Fruit fly (Drosophila melanogaster): ENCODE data around the gene CG9281.

CG9281 gene

dm6 chrX:15697581-15698208 lies 12.6 kb downstream of the CG9281 start (continued):
- peak; percentile 44; the same call in 1 of the 2 replicates for TF ChIP-seq CG10321 (GFP tag; IDR thresholded peaks at IDR 0.05)
- no peak for TF ChIP-seq tx (GFP tag; optimal IDR thresholded peaks at IDR 0.05)
- peak; percentile 97 for TF ChIP-seq Dbx (GFP tag; IDR thresholded peaks at IDR 0.05)
- TF ChIP-seq CG7987 (GFP tag; optimal IDR thresholded peaks at IDR 0.05): peak; percentile 83
- peak; percentile 63 for TF ChIP-seq psq (GFP tag; optimal IDR thresholded peaks at IDR 0.05)
- TF ChIP-seq CoRest (tag; optimal IDR thresholded peaks at IDR 0.05): peak; percentile 92
- TF ChIP-seq CG14965 (GFP tag; optimal IDR thresholded peaks at IDR 0.05; ENCODE audit: borderline replicate concordance): no peak
- TF ChIP-seq Jarid2 (GFP tag; optimal IDR thresholded peaks at IDR 0.05): peak; percentile 68
- peak; percentile 67 for TF ChIP-seq CG13624 (GFP tag; optimal IDR thresholded peaks at IDR 0.05)
- peak; percentile 77 for TF ChIP-seq CG6654 (GFP tag; optimal IDR thresholded peaks at IDR 0.05)
- no peak for TF ChIP-seq eve (GFP tag; optimal IDR thresholded peaks at IDR 0.05)
- peak; percentile 19; the same call in 1 of the 2 replicates for TF ChIP-seq Bgb (GFP tag; IDR thresholded peaks at IDR 0.05; ENCODE audit: partially characterized antibody)
- TF ChIP-seq Awh (GFP tag; IDR thresholded peaks at IDR 0.05): peak; percentile 81
- TF ChIP-seq ftz-f1 (GFP tag; optimal IDR thresholded peaks at IDR 0.05): peak; percentile 99
- TF ChIP-seq Adf1 (GFP tag; IDR thresholded peaks at IDR 0.05): peak; percentile 75
- peak; percentile 97 for TF ChIP-seq zfh1 (GFP tag; IDR thresholded peaks at IDR 0.05)
- TF ChIP-seq zen (tag; optimal IDR thresholded peaks at IDR 0.05): peak; percentile 90
- TF ChIP-seq exex (tag; optimal IDR thresholded peaks at IDR 0.05): peak; percentile 89
- peak; percentile 6 for TF ChIP-seq stwl (tag; optimal IDR thresholded peaks at IDR 0.05)
- TF ChIP-seq crc (GFP tag; optimal IDR thresholded peaks at IDR 0.05): no peak
- TF ChIP-seq bbx (GFP tag; IDR thresholded peaks at IDR 0.05; ENCODE audit: partially characterized antibody): no peak
- peak; percentile 88 for TF ChIP-seq CG17328 (GFP tag; IDR thresholded peaks at IDR 0.05)
- peak; percentile 89 for TF ChIP-seq CG6272 (GFP tag; IDR thresholded peaks at IDR 0.05)
- TF ChIP-seq CG13424 (tag; optimal IDR thresholded peaks at IDR 0.05): peak; percentile 91
- peak; percentile 76 for TF ChIP-seq tio (GFP tag; optimal IDR thresholded peaks at IDR 0.05)
- peak; percentile 21 for TF ChIP-seq ERR (GFP tag; optimal IDR thresholded peaks at IDR 0.05)
- peak; percentile 92 for TF ChIP-seq NFAT (GFP tag; IDR thresholded peaks at IDR 0.05)
- TF ChIP-seq fru (optimal IDR thresholded peaks at IDR 0.05): no peak
- TF ChIP-seq CG2129 (GFP tag; IDR thresholded peaks at IDR 0.05; ENCODE audit: partially characterized antibody): no peak
- TF ChIP-seq dan (GFP tag; IDR thresholded peaks at IDR 0.05): peak; percentile 75
- TF ChIP-seq gro (GFP tag; optimal IDR thresholded peaks at IDR 0.05): peak; percentile 27
- no peak for TF ChIP-seq ac (GFP tag; optimal IDR thresholded peaks at IDR 0.05)
- TF ChIP-seq Lhr (GFP tag; optimal IDR thresholded peaks at IDR 0.05): peak; percentile 43
- TF ChIP-seq wek (GFP tag; optimal IDR thresholded peaks at IDR 0.05): no peak
- TF ChIP-seq lola (GFP tag; optimal IDR thresholded peaks at IDR 0.05): peak in 1 of 3 experiments; percentile 78
- peak; percentile 96 for TF ChIP-seq slbo (GFP tag; IDR thresholded peaks at IDR 0.05)
- TF ChIP-seq pan (optimal IDR thresholded peaks at IDR 0.05): no peak
- TF ChIP-seq pan (GFP tag; optimal IDR thresholded peaks at IDR 0.05 in 1 of 2, IDR thresholded peaks at IDR 0.05 in 1 of 2): peak in 1 of 2 experiments; percentile 96
- peak; percentile 87 for TF ChIP-seq CG1602 (GFP tag; optimal IDR thresholded peaks at IDR 0.05)
- TF ChIP-seq Mrtf (GFP tag; IDR thresholded peaks at IDR 0.05): peak; percentile 91
- peak; percentile 97 for TF ChIP-seq CG9932 (GFP tag; IDR thresholded peaks at IDR 0.05)
- peak; percentile 75 for TF ChIP-seq crol (GFP tag; IDR thresholded peaks at IDR 0.05)
- TF ChIP-seq chn (GFP tag; optimal IDR thresholded peaks at IDR 0.05): peak; percentile 87
- TF ChIP-seq CG5180 (GFP tag; optimal IDR thresholded peaks at IDR 0.05): peak; percentile 79
- TF ChIP-seq CG12155 (GFP tag; optimal IDR thresholded peaks at IDR 0.05): peak; percentile 90
- peak; percentile 76 for TF ChIP-seq CG18476 (GFP tag; optimal IDR thresholded peaks at IDR 0.05)
- TF ChIP-seq odd (GFP tag; optimal IDR thresholded peaks at IDR 0.05): peak; percentile 77
- peak; percentile 66 for TF ChIP-seq lbe (GFP tag; optimal IDR thresholded peaks at IDR 0.05)
- TF ChIP-seq Gug (GFP tag; IDR thresholded peaks at IDR 0.05): peak; percentile 90
- TF ChIP-seq Hr3 (GFP tag; optimal IDR thresholded peaks at IDR 0.05): peak; percentile 90

Measured in whole organism, embryonic.